Worm (Caenorhabditis elegans): ENCODE measurements around the gene twk-9.
"Not testable (repeated sequence)": the region's sequence is repeated elsewhere in the genome, so short reads cannot be mapped to it uniquely, and the experiment has no call there.

The twk-9 gene

ce11 chrIV:9740851-9741549, 48.0 kb downstream of the twk-9 start, which contains the start of gene gln-6:
TSS of gene gln-6 (minus strand) at chrIV:9740901.
- TF ChIP-seq ceh-39, hlh-1, unc-39 (tag; optimal IDR thresholded peaks at IDR 0.05): not testable (repeated sequence)

ce11 chrIV:9742883-9743282, 49.9 kb downstream of the twk-9 start, which contains the start of gene C28D4.7:
TSS of gene C28D4.7 (minus strand) at chrIV:9743147.
- TF ChIP-seq unc-120 (tag; optimal IDR thresholded peaks at IDR 0.05; ENCODE audit: poor library complexity, severe bottlenecking) (no peak), blmp-1 (tag; optimal IDR thresholded peaks at IDR 0.05) (no peak), ces-1 (GFP tag; optimal IDR thresholded peaks at IDR 0.05) (no peak), hlh-1 (tag; optimal IDR thresholded peaks at IDR 0.05) (no peak), nhr-12 (tag; optimal IDR thresholded peaks at IDR 0.05) (no peak), mls-2 (tag; optimal IDR thresholded peaks at IDR 0.05) (no peak), nhr-2 (tag; optimal IDR thresholded peaks at IDR 0.05) (no peak), M03D4.4 (tag; optimal IDR thresholded peaks at IDR 0.05) (no peak), drap-1 (GFP tag; optimal IDR thresholded peaks at IDR 0.05) (no peak), nhr-28 (tag; optimal IDR thresholded peaks at IDR 0.05) (no peak), elt-3 (tag; optimal IDR thresholded peaks at IDR 0.05) (no peak), ceh-83 (GFP tag; optimal IDR thresholded peaks at IDR 0.05) (no peak), tbx-8 (GFP tag; optimal IDR thresholded peaks at IDR 0.05) (no peak), nhr-237 (tag; optimal IDR thresholded peaks at IDR 0.05) (no peak), lin-32 (GFP tag; optimal IDR thresholded peaks at IDR 0.05) (no peak), flh-1 (GFP tag; optimal IDR thresholded peaks at IDR 0.05) (no peak), unc-39 (tag; optimal IDR thresholded peaks at IDR 0.05) (no peak), lsy-2 (tag; optimal IDR thresholded peaks at IDR 0.05) (no peak)

ce11 chrIV:9744905-9745304, 51.9 kb downstream of the twk-9 start, which contains the start of gene C28D4.4:
TSS of gene C28D4.4 (minus strand) at chrIV:9745005.
- TF ChIP-seq elt-1 (tag; optimal IDR thresholded peaks at IDR 0.05; ENCODE audit: borderline replicate concordance, insufficient read depth), result no peak
- no peak for TF ChIP-seq mep-1 (tag; optimal IDR thresholded peaks at IDR 0.05)

All from whole organism, mixed stage, embryonic.